Fruit fly (Drosophila melanogaster) S2 (cell line): Measurements from ENCODE around the gene RnpS1.

Experiments
- CG8478 ChIP-seq: fragments of >200 bp; optimal IDR thresholded peaks from 2 replicates; lab custom pipeline; 2018
- CTCF ChIP-seq, 2 experiments: fragments of >200 bp; optimal IDR thresholded peaks; 2 replicates each; lab custom pipeline; 2018

- TF ChIP-seq CG8478 (lab: Kevin White, UChicago), result no peak
- no peak for TF ChIP-seq CTCF (optimal IDR thresholded peaks at IDR 0.05; lab: Kevin White, UChicago)
These were observed 41.7 kb upstream of the RnpS1 start, which contains the start of gene rump for dm6 chr3R:9510070-9510518.
